Worm (Caenorhabditis elegans): ENCODE measurements around the gene F14H12.6.
A peak's percentile ranks its signal among the peaks of the same experiment; 100 is the strongest.

ce11 chrX:4388834-4389409, 31.6 kb upstream of the F14H12.6 start, which contains the start of gene dpy-23:
- TF ChIP-seq zip-8 (tag; optimal IDR thresholded peaks at IDR 0.05) (no peak), nhr-237 (tag; optimal IDR thresholded peaks at IDR 0.05) (peak; percentile 93), nhr-28 (tag; optimal IDR thresholded peaks at IDR 0.05) (no peak), unc-62 (GFP tag; optimal IDR thresholded peaks at IDR 0.05) (peak; percentile 87), tbx-8 (GFP tag; optimal IDR thresholded peaks at IDR 0.05) (no peak), cnd-1 (tag; optimal IDR thresholded peaks at IDR 0.05) (peak; percentile 11), ces-1 (GFP tag; optimal IDR thresholded peaks at IDR 0.05) (peak; percentile 91), nhr-76 (tag; optimal IDR thresholded peaks at IDR 0.05) (no peak)
